Worm (Caenorhabditis elegans): ENCODE results near the gene T08D10.5.

DNA sequence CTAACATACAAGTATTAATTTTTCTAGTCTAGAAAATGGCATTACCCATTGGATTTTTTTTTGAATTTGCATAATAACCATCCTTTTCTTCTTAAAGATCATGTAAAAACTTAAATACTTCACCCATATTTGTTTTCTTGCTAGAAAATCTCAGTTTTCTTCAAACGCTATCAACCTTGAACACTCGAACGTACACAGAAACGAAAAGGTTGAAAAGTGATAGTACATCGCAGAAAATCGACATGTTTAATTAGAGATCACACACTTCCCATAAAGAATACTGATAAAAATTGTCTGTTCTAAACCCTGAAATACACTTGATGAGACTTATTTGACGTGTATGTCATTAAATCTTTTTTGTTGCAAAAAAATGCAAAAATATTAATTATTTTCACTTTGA lies 29.8 kb upstream of the T08D10.5 start, which contains the start of gene F55G7.4:
- TF ChIP-seq nhr-67 (tag; optimal IDR thresholded peaks at IDR 0.05) (no peak), nhr-76 (tag; optimal IDR thresholded peaks at IDR 0.05) (no peak), daf-12 (tag; optimal IDR thresholded peaks at IDR 0.05) (no peak), ceh-16 (tag; optimal IDR thresholded peaks at IDR 0.05) (no peak), ztf-4 (tag; optimal IDR thresholded peaks at IDR 0.05) (no peak), nhr-11 (tag; optimal IDR thresholded peaks at IDR 0.05) (no peak), nhr-25 (tag; optimal IDR thresholded peaks at IDR 0.05) (no peak), elt-3 (tag; optimal IDR thresholded peaks at IDR 0.05) (no peak), fos-1 (tag; optimal IDR thresholded peaks at IDR 0.05) (no peak), jun-1 (tag; optimal IDR thresholded peaks at IDR 0.05) (no peak)

All from whole organism, L3 larva.